Worm (Caenorhabditis elegans) whole organism, late embryonic: ENCODE measurements around the gene dct-15.
A peak's percentile ranks its signal among the peaks of the same experiment; 100 is the strongest.
"Not testable (repeated sequence)": the region's sequence is repeated elsewhere in the genome, so short reads cannot be mapped to it uniquely, and the experiment has no call there.

Experiments
- C08G9.2 ChIP-seq: sonication (generic microtip); optimal IDR thresholded peaks from 2 replicates; lab custom pipeline; 2016; ENCODE audit warnings: mild to moderate bottlenecking, missing genetic modification characterization, moderate library complexity, missing compliant biosample characterization
- K09A11.1 ChIP-seq: sonication (generic microtip); optimal IDR thresholded peaks from 2 replicates; lab custom pipeline; 2017; ENCODE audit warnings: antibody characterized with exemption, mild to moderate bottlenecking, missing genetic modification characterization, missing compliant biosample characterization; ENCODE audit not compliant: insufficient read depth
- Y22D7AL.16 ChIP-seq: sonication (generic microtip); optimal IDR thresholded peaks from 2 replicates; lab custom pipeline; 2016; ENCODE audit warnings: missing genetic modification characterization, missing compliant biosample characterization
- ama-1 ChIP-seq: fragments of 150-350 bp; optimal IDR thresholded peaks from 2 replicates; lab custom pipeline; 2014
- ceh-19 ChIP-seq: fragments of 200-800 bp; sonication (Bioruptor generic); optimal IDR thresholded peaks from 2 replicates; lab custom pipeline; 2018; ENCODE audit warnings: mild to moderate bottlenecking, missing genetic modification characterization, missing compliant biosample characterization
- ceh-31 ChIP-seq: sonication (generic microtip); optimal IDR thresholded peaks from 2 replicates; lab custom pipeline; 2016; ENCODE audit warnings: missing genetic modification characterization, missing compliant biosample characterization
- ceh-34 ChIP-seq: sonication (generic microtip); optimal IDR thresholded peaks from 2 replicates; lab custom pipeline; 2016; ENCODE audit warnings: mild to moderate bottlenecking, missing genetic modification characterization, missing compliant biosample characterization
- ceh-45 ChIP-seq: fragments of 200-800 bp; sonication (Bioruptor generic); IDR thresholded peaks from 2 replicates; pipeline ENCODE4 v1.3.6; 2022; ENCODE audit warnings: missing genetic modification reagents, missing genetic modification characterization, missing compliant biosample characterization
- ceh-48 ChIP-seq: sonication (generic microtip); optimal IDR thresholded peaks from 2 replicates; lab custom pipeline; 2016; ENCODE audit warnings: missing genetic modification characterization, inconsistent platforms, missing compliant biosample characterization
- dmd-4 ChIP-seq: sonication (generic microtip); optimal IDR thresholded peaks from 2 replicates; lab custom pipeline; 2016; ENCODE audit warnings: borderline replicate concordance, missing genetic modification characterization, missing compliant biosample characterization
- ets-4 ChIP-seq: sonication (generic microtip); optimal IDR thresholded peaks from 2 replicates; lab custom pipeline; 2016; ENCODE audit warnings: missing genetic modification characterization, missing compliant biosample characterization
- eyg-1 ChIP-seq: sonication (generic microtip); optimal IDR thresholded peaks from 2 replicates; lab custom pipeline; 2016; ENCODE audit warnings: missing genotype, missing genetic modification characterization, missing compliant biosample characterization
- hlh-13 ChIP-seq: fragments of 200-800 bp; sonication (Bioruptor generic); optimal IDR thresholded peaks from 2 replicates; lab custom pipeline; 2018; ENCODE audit warnings: mild to moderate bottlenecking, missing genetic modification characterization, missing compliant biosample characterization
- hlh-15 ChIP-seq: sonication (generic microtip); optimal IDR thresholded peaks from 2 replicates; lab custom pipeline; 2016; ENCODE audit warnings: missing genetic modification characterization, missing compliant biosample characterization
- hlh-8 ChIP-seq: sonication (generic microtip); optimal IDR thresholded peaks from 2 replicates; lab custom pipeline; 2016; ENCODE audit warnings: missing genotype, missing genetic modification characterization, missing compliant biosample characterization
- lin-11 ChIP-seq: fragments of 200-800 bp; sonication (Bioruptor generic); optimal IDR thresholded peaks from 2 replicates; lab custom pipeline; 2018; ENCODE audit warnings: mild to moderate bottlenecking, missing genetic modification characterization, missing compliant biosample characterization
- madf-2 ChIP-seq: sonication (generic microtip); optimal IDR thresholded peaks from 2 replicates; lab custom pipeline; 2017; ENCODE audit warnings: missing genetic modification characterization, missing compliant biosample characterization
- mec-3 ChIP-seq: sonication (generic microtip); optimal IDR thresholded peaks from 2 replicates; lab custom pipeline; 2016; ENCODE audit warnings: borderline replicate concordance, missing genetic modification characterization, missing compliant biosample characterization
- nfya-1 ChIP-seq: sonication (generic microtip); optimal IDR thresholded peaks from 2 replicates; lab custom pipeline; 2017; ENCODE audit warnings: missing genetic modification characterization, mild to moderate bottlenecking, missing compliant biosample characterization, antibody characterized with exemption, moderate library complexity
- nhr-232 ChIP-seq: sonication (generic microtip); optimal IDR thresholded peaks from 2 replicates; lab custom pipeline; 2016; ENCODE audit warnings: missing genetic modification characterization, missing compliant biosample characterization
- npax-4 ChIP-seq: sonication (generic microtip); optimal IDR thresholded peaks from 2 replicates; lab custom pipeline; 2016; ENCODE audit warnings: missing genetic modification characterization, missing compliant biosample characterization
- odd-2 ChIP-seq: sonication (generic microtip); optimal IDR thresholded peaks from 2 replicates; lab custom pipeline; 2017; ENCODE audit warnings: antibody characterized with exemption, mild to moderate bottlenecking, missing genetic modification characterization, missing compliant biosample characterization
- pax-1 ChIP-seq: fragments of 150-350 bp; optimal IDR thresholded peaks from 2 replicates; lab custom pipeline; 2014; ENCODE audit warnings: missing biosample characterization, missing genetic modification characterization
- pha-2 ChIP-seq: sonication (generic microtip); optimal IDR thresholded peaks from 2 replicates; lab custom pipeline; 2017; ENCODE audit warnings: mild to moderate bottlenecking, missing genetic modification characterization, missing compliant biosample characterization
- pha-4 ChIP-seq: fragments of 150-350 bp; optimal IDR thresholded peaks from 2 replicates; lab custom pipeline; 2018; ENCODE audit warnings: missing biosample characterization, missing genetic modification reagents, missing genetic modification characterization
- ref-2 ChIP-seq: sonication (generic microtip); optimal IDR thresholded peaks from 2 replicates; lab custom pipeline; 2016; ENCODE audit warnings: missing genetic modification characterization, missing compliant biosample characterization
- sox-2 ChIP-seq: fragments of 200-800 bp; sonication (Bioruptor generic); IDR thresholded peaks from 2 replicates; pipeline ENCODE4 v1.3.6; 2022; ENCODE audit warnings: missing genetic modification reagents, missing genetic modification characterization, missing compliant biosample characterization
- syd-9 ChIP-seq: sonication (generic microtip); optimal IDR thresholded peaks from 2 replicates; lab custom pipeline; 2016; ENCODE audit warnings: mild to moderate bottlenecking, missing genetic modification characterization, moderate library complexity, missing compliant biosample characterization
- tbx-2 ChIP-seq: sonication (generic microtip); optimal IDR thresholded peaks from 2 replicates; lab custom pipeline; 2016; ENCODE audit warnings: missing genetic modification characterization, missing compliant biosample characterization
- ttx-3 ChIP-seq: sonication (generic microtip); optimal IDR thresholded peaks from 2 replicates; lab custom pipeline; 2016; ENCODE audit warnings: missing genetic modification reagents, missing genetic modification characterization, missing compliant biosample characterization
- unc-55 ChIP-seq: sonication (generic microtip); optimal IDR thresholded peaks from 2 replicates; lab custom pipeline; 2017; ENCODE audit warnings: missing biosample characterization, missing genetic modification reagents, missing genetic modification characterization

dct-15 gene

DNA sequence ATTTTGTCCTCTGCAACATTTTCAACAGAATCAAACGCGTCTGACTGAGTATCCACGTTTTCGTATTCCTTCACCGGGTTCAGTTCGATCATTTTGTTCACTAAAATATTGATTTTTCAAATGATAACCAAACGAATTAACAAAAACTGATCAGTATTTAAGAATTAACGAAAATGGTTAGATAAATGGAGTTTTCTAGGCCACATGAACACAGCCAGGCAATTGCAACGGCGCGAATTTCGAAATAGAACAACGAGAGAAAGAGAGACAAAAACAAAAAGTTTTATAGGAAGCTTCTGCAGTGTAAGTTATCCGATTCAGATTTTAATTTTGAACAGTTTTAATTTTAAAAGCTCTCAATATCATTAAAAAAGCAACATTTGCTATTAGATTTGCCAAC, 33.0 kb downstream of the dct-15 start, which contains the start of gene sna-2 (continued):
- no peak for TF ChIP-seq syd-9 (tag; lab: Kevin White, UChicago)
- no peak for TF ChIP-seq ceh-45
- TF ChIP-seq ceh-48 (tag; lab: Kevin White, UChicago), result no peak
- no peak for TF ChIP-seq K09A11.1 (tag; lab: Kevin White, UChicago)
- TF ChIP-seq ceh-19, result no peak
- no peak for TF ChIP-seq pha-2 (tag; lab: Kevin White, UChicago)
- peak; percentile 83 for TF ChIP-seq C08G9.2 (tag; lab: Kevin White, UChicago)
- TF ChIP-seq Y22D7AL.16, result no peak
- no peak for TF ChIP-seq ceh-34 (tag; lab: Kevin White, UChicago)
- no peak for TF ChIP-seq mec-3 (tag; lab: Kevin White, UChicago)
- no peak for TF ChIP-seq ref-2 (tag; lab: Kevin White, UChicago)
- no peak for TF ChIP-seq eyg-1 (tag; lab: Kevin White, UChicago)
- no peak for TF ChIP-seq hlh-15 (tag; lab: Kevin White, UChicago)

DNA sequence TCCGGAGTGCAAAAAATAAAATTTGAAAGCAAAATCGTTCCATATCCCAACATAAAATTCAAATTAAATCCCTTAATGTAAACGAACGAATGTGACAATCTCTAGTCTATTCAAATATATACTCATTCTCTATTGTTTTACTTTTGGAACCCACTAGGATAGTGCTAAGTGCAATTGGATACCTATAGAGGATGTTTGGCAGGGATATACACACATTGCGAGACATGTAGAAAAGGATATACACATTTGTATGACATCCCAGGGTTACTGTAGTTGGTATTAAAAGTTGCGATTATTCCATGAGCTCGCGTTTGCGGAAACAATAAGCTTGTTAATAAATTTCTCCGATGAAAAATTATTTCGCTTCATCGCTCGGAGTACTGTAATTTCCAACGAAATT, 37.1 kb downstream of the dct-15 start:
- TF ChIP-seq nhr-232 (tag; lab: Kevin White, UChicago) (no peak), ama-1 (lab: Kevin White, UChicago) (peak; percentile 88), npax-4 (tag; lab: Kevin White, UChicago) (no peak), sox-2 (GFP tag; lab: Robert Waterston, UW) (peak; percentile 15; the same call in 1 of the 2 replicates), pha-2 (tag; lab: Kevin White, UChicago) (peak; percentile 3), ceh-34 (tag; lab: Kevin White, UChicago) (peak; percentile 35), madf-2 (tag; lab: Kevin White, UChicago) (no peak)

DNA sequence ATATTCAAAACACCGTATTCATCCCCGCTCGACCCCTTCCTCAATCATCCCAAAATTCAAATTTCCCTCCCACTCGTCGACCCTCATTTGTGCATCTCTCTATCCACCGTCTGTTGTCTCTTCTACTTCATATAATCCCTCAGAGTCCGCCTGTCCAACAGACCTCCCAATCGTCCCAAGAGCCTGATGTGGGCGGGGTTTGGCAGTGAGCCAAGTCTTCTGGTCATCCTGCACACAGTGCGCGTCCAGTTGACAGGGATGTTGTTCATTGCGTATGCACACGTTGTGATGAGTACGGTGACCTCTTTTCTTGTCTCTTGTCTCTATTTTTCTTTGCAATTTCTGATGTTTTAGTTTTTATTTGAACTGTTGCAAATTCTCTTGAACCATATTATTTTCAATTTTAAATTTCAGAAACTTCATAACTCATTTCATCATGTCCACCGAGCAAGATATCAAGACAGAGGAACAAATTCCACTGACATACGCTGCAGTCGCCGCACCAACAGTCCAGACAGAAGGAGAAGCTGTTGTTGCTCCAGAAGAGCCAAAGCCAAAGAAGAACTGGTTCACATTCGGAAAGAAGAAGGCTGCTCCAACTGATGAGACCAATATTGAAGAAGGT, 38.3 kb downstream of the dct-15 start, which contains the start of gene cav-1:
Gene cav-1 (plus strand): TSS at position 415 of the 625 bp plus-strand sequence.
- TF ChIP-seq hlh-8 (tag; lab: Kevin White, UChicago) (no peak), unc-55 (GFP tag; lab: Kevin White, UChicago) (peak; percentile 52), dmd-4 (no peak), ceh-19 (no peak), ceh-31 (tag; lab: Kevin White, UChicago) (peak; percentile 53), ref-2 (tag; lab: Kevin White, UChicago) (peak; percentile 47), nfya-1 (tag; lab: Kevin White, UChicago) (peak; percentile 58), npax-4 (tag; lab: Kevin White, UChicago) (no peak), ama-1 (lab: Kevin White, UChicago) (peak; percentile 58), lin-11 (tag; lab: Kevin White, UChicago) (no peak), pha-4 (tag; lab: Kevin White, UChicago) (no peak), tbx-2 (tag; lab: Kevin White, UChicago) (peak; percentile 31), ceh-48 (tag; lab: Kevin White, UChicago) (no peak)
- TF ChIP-seq, all 69 proteins: peak for 6

DNA sequence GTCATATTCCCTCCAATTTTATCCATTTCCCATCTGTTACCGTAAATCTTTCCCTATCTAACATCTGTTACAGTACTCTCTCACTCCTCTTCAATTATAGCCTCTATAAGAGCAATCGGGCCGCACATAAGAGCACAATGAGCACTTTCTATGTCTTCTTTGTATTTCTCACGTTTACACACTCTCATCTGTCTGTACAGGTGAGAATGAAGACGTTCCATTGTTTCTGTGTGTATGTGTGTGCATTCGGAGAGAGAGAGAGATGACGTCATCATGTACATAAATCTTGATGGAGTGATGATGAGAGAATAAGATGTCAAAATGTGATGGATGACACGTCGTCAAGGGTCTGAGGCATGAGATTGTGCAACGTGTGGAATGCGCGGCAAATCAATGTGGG, 39.7 kb downstream of the dct-15 start:
- TF ChIP-seq lin-11 (tag; lab: Kevin White, UChicago) (no peak), ceh-31 (tag; lab: Kevin White, UChicago) (peak; percentile 9), odd-2 (no peak), ref-2 (tag; lab: Kevin White, UChicago) (peak; percentile 20), unc-55 (GFP tag; lab: Kevin White, UChicago) (peak; percentile 98), C08G9.2 (tag; lab: Kevin White, UChicago) (no peak), ama-1 (lab: Kevin White, UChicago) (no peak), tbx-2 (tag; lab: Kevin White, UChicago) (peak; percentile 62), ttx-3 (no peak)

DNA sequence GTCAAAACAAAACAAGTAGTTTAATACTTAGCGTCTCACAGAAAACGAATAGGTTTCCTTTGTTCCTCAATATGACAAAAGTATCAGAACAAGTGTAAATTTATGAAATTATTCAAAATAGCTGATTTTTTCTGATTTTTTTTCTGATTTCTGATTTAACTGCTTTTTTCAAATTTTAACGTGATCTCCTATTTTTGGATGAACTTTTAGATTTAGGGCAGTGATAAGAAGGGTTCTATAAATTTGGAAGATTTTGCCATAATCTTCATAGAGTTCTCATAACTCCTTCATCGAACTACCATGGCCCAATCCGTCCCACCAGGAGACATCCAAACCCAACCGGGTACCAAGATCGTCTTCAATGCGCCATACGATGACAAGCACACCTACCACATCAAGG, 40.8 kb downstream of the dct-15 start, which contains the start of gene msp-78:
Gene msp-78 (plus strand): TSS at position 301 of the 400 bp plus-strand sequence.
- TF ChIP-seq ets-4; hlh-13 (GFP tag; lab: Kevin White, UChicago); pax-1 (tag; lab: Kevin White, UChicago): not testable (repeated sequence)
